Worm (Caenorhabditis elegans): Measurements from ENCODE around the gene osm-5.

DNA sequence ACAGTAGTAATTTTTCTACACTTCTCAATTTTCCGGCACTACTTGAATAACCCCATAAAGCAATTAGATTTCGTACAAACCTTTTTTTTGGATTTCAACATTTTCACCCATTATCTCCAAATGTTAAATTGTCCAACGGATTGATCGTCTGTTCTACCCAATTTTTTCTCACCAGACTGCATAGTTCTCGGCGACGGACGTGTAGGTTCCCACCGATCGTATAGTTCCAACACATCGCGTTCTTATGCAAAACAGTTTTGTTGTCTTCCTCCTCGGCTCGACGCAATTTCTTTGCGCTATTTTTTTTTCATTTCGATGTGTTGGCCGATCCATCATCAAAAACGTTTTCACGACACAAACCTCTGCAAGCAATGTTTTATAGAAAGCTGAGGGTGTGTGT lies 19.6 kb downstream of the osm-5 start, which contains the start of gene Y41G9A.6:
- TF ChIP-seq flt-1 (GFP tag; IDR thresholded peaks at IDR 0.05) (no peak), ztf-23 (GFP tag; IDR thresholded peaks at IDR 0.05) (no peak), klf-2 (GFP tag; conservative IDR thresholded peaks at IDR 0.05) (no peak)
